Fruit fly (Drosophila melanogaster) Kc167 (cell line): ENCODE results near the gene gb.

ENCODE experiments used
- Sin3A ChIP-seq: fragments of >200 bp; optimal IDR thresholded peaks from 2 replicates; lab custom pipeline; 2018; ENCODE audit warnings: missing external identifiers
- h ChIP-seq: fragments of >200 bp; optimal IDR thresholded peaks from 3 replicates; lab custom pipeline; 2018; ENCODE audit warnings: missing external identifiers
- insv ChIP-seq: fragments of >200 bp; optimal IDR thresholded peaks from 3 replicates; lab custom pipeline; 2018; ENCODE audit warnings: missing external identifiers

DNA sequence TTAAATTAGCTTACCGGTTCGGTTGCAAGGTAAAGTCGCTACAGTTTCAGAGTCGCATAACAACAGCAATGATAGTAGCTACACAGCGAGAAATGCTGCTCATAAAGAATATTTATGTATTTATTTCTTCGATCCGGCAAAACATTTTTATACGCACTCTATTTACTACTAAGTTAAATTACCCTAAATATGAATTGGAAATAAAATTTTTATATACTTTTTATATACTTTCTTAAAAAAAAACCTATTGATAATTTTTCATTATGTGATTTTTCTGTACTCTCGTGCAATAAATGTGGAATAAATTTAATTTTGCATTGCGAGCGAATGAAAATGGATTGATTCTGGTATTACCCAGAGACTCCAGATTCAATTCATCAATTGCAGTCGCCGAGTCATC, 11.1 kb downstream of the gb start, which contains the start of gene Jhbp11:
- TF ChIP-seq insv (lab: Kevin White, UChicago) (no peak), h (lab: Kevin White, UChicago) (no peak), Sin3A (lab: Kevin White, UChicago) (no peak)
